Fruit fly (Drosophila melanogaster) whole organism, embryonic: ENCODE measurements around the gene CG17224.

Source experiments
- CG10431 ChIP-seq: fragments of 200-800 bp; sonication (Bioruptor generic); optimal IDR thresholded peaks from 3 replicates; lab custom pipeline; 2018; ENCODE audit warnings: missing biosample characterization, mild to moderate bottlenecking, missing genetic modification characterization
- CG10959 ChIP-seq: fragments of 200-800 bp; sonication (Bioruptor generic); IDR thresholded peaks from 2 replicates; pipeline ENCODE4 v1.3.6; 2022; ENCODE audit warnings: missing biosample characterization, missing genetic modification characterization
- CG11723 ChIP-seq: fragments of 200-800 bp; sonication (Bioruptor generic); optimal IDR thresholded peaks from 2 replicates; lab custom pipeline; 2017; ENCODE audit warnings: missing biosample characterization, mild to moderate bottlenecking, missing genetic modification characterization
- CG12236 ChIP-seq: fragments of 200-800 bp; sonication (Bioruptor generic); optimal IDR thresholded peaks from 2 replicates; lab custom pipeline; 2016; ENCODE audit warnings: missing biosample characterization, missing genetic modification characterization
- CG13624 ChIP-seq: fragments of 200-800 bp; sonication (Bioruptor generic); optimal IDR thresholded peaks from 2 replicates; lab custom pipeline; 2016; ENCODE audit warnings: missing biosample characterization, missing genetic modification characterization
- CG14710 ChIP-seq: fragments of 200-800 bp; sonication (Bioruptor generic); optimal IDR thresholded peaks from 3 replicates; lab custom pipeline; 2019; ENCODE audit warnings: missing biosample characterization, mild to moderate bottlenecking, missing genetic modification characterization, moderate library complexity
- CG16779 ChIP-seq: fragments of 200-800 bp; sonication (Bioruptor generic); IDR thresholded peaks from 2 replicates; pipeline ENCODE4 v1.3.6; 2022; ENCODE audit warnings: missing biosample characterization, missing genetic modification characterization
- CG18599 ChIP-seq: fragments of 200-800 bp; sonication (Bioruptor generic); optimal IDR thresholded peaks from 3 replicates; lab custom pipeline; 2017; ENCODE audit warnings: missing biosample characterization, missing genetic modification characterization, mild to moderate bottlenecking, moderate library complexity, missing genetic modification reagents
- CG2116 ChIP-seq: fragments of 200-800 bp; sonication (Bioruptor generic); optimal IDR thresholded peaks from 3 replicates; lab custom pipeline; 2018; ENCODE audit warnings: missing biosample characterization, mild to moderate bottlenecking, missing genetic modification characterization
- CG2129 ChIP-seq: fragments of 200-800 bp; sonication (Bioruptor generic); IDR thresholded peaks from 2 replicates; pipeline ENCODE4 v1.3.6; 2022; ENCODE audit warnings: missing biosample characterization, missing genetic modification characterization; ENCODE audit not compliant: partially characterized antibody
- CG30431 ChIP-seq: fragments of 200-800 bp; sonication (Bioruptor generic); optimal IDR thresholded peaks from 2 replicates; lab custom pipeline; 2017; ENCODE audit warnings: missing biosample characterization, missing genetic modification characterization
- CG3995 ChIP-seq: fragments of 200-800 bp; sonication (Bioruptor generic); optimal IDR thresholded peaks from 3 replicates; lab custom pipeline; 2016; ENCODE audit warnings: missing biosample characterization, missing genetic modification characterization
- CG4360 ChIP-seq: fragments of 200-800 bp; sonication (Bioruptor generic); IDR thresholded peaks from 2 replicates; pipeline ENCODE4 v1.3.6; 2022; ENCODE audit warnings: missing biosample characterization, missing genetic modification characterization
- CG6683 ChIP-seq: fragments of 200-800 bp; sonication (Bioruptor generic); optimal IDR thresholded peaks from 2 replicates; lab custom pipeline; 2017; ENCODE audit warnings: missing biosample characterization, mild to moderate bottlenecking, missing genetic modification characterization, missing genetic modification reagents
- CG9215 ChIP-seq: fragments of 200-800 bp; sonication (Bioruptor generic); IDR thresholded peaks from 2 replicates; pipeline ENCODE4 v1.3.6; 2022; ENCODE audit warnings: missing biosample characterization, missing genetic modification characterization
- CG9797 ChIP-seq: fragments of 200-800 bp; sonication (Bioruptor generic); optimal IDR thresholded peaks from 3 replicates; lab custom pipeline; 2018; ENCODE audit warnings: missing biosample characterization, mild to moderate bottlenecking, missing genetic modification characterization
- Chrac-16 ChIP-seq: fragments of 200-800 bp; sonication (Bioruptor generic); optimal IDR thresholded peaks from 3 replicates; lab custom pipeline; 2016; ENCODE audit warnings: missing biosample characterization, missing genetic modification characterization
- CrebB ChIP-seq: fragments of 200-800 bp; sonication (Bioruptor generic); optimal IDR thresholded peaks from 3 replicates; lab custom pipeline; 2018; ENCODE audit warnings: missing biosample characterization, mild to moderate bottlenecking, missing genetic modification characterization
- Dbx ChIP-seq: fragments of 200-800 bp; sonication (Bioruptor generic); IDR thresholded peaks from 3 replicates; pipeline ENCODE4 v1.3.6; 2022; ENCODE audit warnings: missing biosample characterization, missing genetic modification characterization
- Eip74EF ChIP-seq, 2 experiments: fragments of 200-800 bp in 1 of 2; fragments of >200 bp in 1 of 2; sonication (Bioruptor generic) in 1 of 2; optimal IDR thresholded peaks; 2 replicates each; lab custom pipeline; 2017 to 2019; ENCODE audit warnings: missing biosample characterization in 2 of 2, missing genetic modification characterization in 2 of 2, mild to moderate bottlenecking in 1 of 2, moderate library complexity in 1 of 2
- Fer2 ChIP-seq: fragments of 200-800 bp; sonication (Bioruptor generic); optimal IDR thresholded peaks from 2 replicates; lab custom pipeline; 2018; ENCODE audit warnings: missing biosample characterization, mild to moderate bottlenecking, missing genetic modification characterization, moderate library complexity
- Hr51 ChIP-seq, 2 experiments: fragments of 200-800 bp; sonication (Bioruptor generic); optimal IDR thresholded peaks; 2 replicates in 1 of 2; 3 replicates in 1 of 2; lab custom pipeline; 2016 to 2018; ENCODE audit warnings: missing biosample characterization in 2 of 2, missing genetic modification characterization in 2 of 2, mild to moderate bottlenecking in 1 of 2, moderate library complexity in 1 of 2
- Jarid2 ChIP-seq: fragments of 200-800 bp; sonication (Bioruptor generic); optimal IDR thresholded peaks from 3 replicates; lab custom pipeline; 2017; ENCODE audit warnings: mild to moderate bottlenecking, missing biosample characterization, missing genetic modification reagents, missing genetic modification characterization
- MTF-1 ChIP-seq: fragments of 200-800 bp; sonication (Bioruptor generic); optimal IDR thresholded peaks from 2 replicates; lab custom pipeline; 2018; ENCODE audit warnings: missing biosample characterization, mild to moderate bottlenecking, missing genetic modification characterization, borderline replicate concordance
- Med ChIP-seq: fragments of 200-800 bp; sonication (Bioruptor generic); peaks from one replicate; lab custom pipeline; 2016; ENCODE audit warnings: missing biosample characterization, missing genetic modification characterization, mild to moderate bottlenecking, inconsistent platforms, moderate library complexity
- Mrtf ChIP-seq: fragments of 200-800 bp; sonication (Bioruptor generic); IDR thresholded peaks from 3 replicates; pipeline ENCODE4 v1.3.6; 2022; ENCODE audit warnings: missing biosample characterization, missing genetic modification characterization
- Neu2 ChIP-seq: fragments of 200-800 bp; sonication (Bioruptor generic); optimal IDR thresholded peaks from 3 replicates; lab custom pipeline; 2016; ENCODE audit warnings: missing biosample characterization, missing genetic modification characterization, borderline replicate concordance
- Taf1 ChIP-seq: fragments of 200-800 bp; sonication (Bioruptor generic); IDR thresholded peaks from 2 replicates; pipeline ENCODE4 v1.3.6; 2022; ENCODE audit warnings: missing biosample characterization, missing genetic modification characterization
- Vsx1 ChIP-seq: fragments of 200-800 bp; sonication (Bioruptor generic); optimal IDR thresholded peaks from 2 replicates; lab custom pipeline; 2017; ENCODE audit warnings: missing biosample characterization, mild to moderate bottlenecking, missing genetic modification characterization, missing genetic modification reagents
- bbx ChIP-seq: fragments of 200-800 bp; sonication (Bioruptor generic); IDR thresholded peaks from 2 replicates; pipeline ENCODE4 v1.3.6; 2022; ENCODE audit warnings: missing biosample characterization, missing genetic modification characterization; ENCODE audit not compliant: partially characterized antibody
- cas ChIP-seq: fragments of 200-800 bp; sonication (Bioruptor generic); IDR thresholded peaks from 2 replicates; pipeline ENCODE4 v1.3.6; 2022; ENCODE audit warnings: missing biosample characterization, missing genetic modification characterization
- caup ChIP-seq: fragments of 200-800 bp; sonication (Bioruptor generic); optimal IDR thresholded peaks from 3 replicates; lab custom pipeline; 2017; ENCODE audit warnings: missing biosample characterization, mild to moderate bottlenecking, missing genetic modification characterization, moderate library complexity; ENCODE audit not compliant: severe bottlenecking
- dimm ChIP-seq: fragments of 200-800 bp; sonication (Bioruptor generic); IDR thresholded peaks from 2 replicates; pipeline ENCODE4 v1.3.6; 2022; ENCODE audit warnings: missing biosample characterization, missing genetic modification characterization
- dysf ChIP-seq: fragments of 200-800 bp; sonication (Bioruptor generic); IDR thresholded peaks from 3 replicates; pipeline ENCODE4 v1.3.6; 2022; ENCODE audit warnings: missing biosample characterization, missing genetic modification characterization
- ems ChIP-seq: fragments of 200-800 bp; sonication (Bioruptor generic); optimal IDR thresholded peaks from 3 replicates; lab custom pipeline; 2016; ENCODE audit warnings: missing biosample characterization, missing genetic modification characterization
- fd3F ChIP-seq: fragments of 200-800 bp; sonication (Bioruptor generic); optimal IDR thresholded peaks from 2 replicates; lab custom pipeline; 2018; ENCODE audit warnings: missing biosample characterization, mild to moderate bottlenecking, missing genetic modification characterization, moderate library complexity
- gsb ChIP-seq: fragments of 200-800 bp; sonication (Bioruptor generic); IDR thresholded peaks from 2 replicates; pipeline ENCODE4 v1.3.6; 2022; ENCODE audit warnings: missing biosample characterization, missing genetic modification characterization
- hth ChIP-seq: fragments of >200 bp; optimal IDR thresholded peaks from 2 replicates; lab custom pipeline; 2017; ENCODE audit warnings: inconsistent platforms
- jigr1 ChIP-seq: fragments of 200-800 bp; sonication (Bioruptor generic); IDR thresholded peaks from 3 replicates; pipeline ENCODE4 v1.3.6; 2022; ENCODE audit warnings: missing biosample characterization, missing genetic modification characterization
- klu ChIP-seq: fragments of 200-800 bp; sonication (Bioruptor generic); IDR thresholded peaks from 2 replicates; pipeline ENCODE4 v1.3.6; 2022; ENCODE audit warnings: missing biosample characterization, missing genetic modification characterization
- kni ChIP-seq: fragments of 200-800 bp; sonication (Bioruptor generic); optimal IDR thresholded peaks from 3 replicates; lab custom pipeline; 2017; ENCODE audit warnings: mild to moderate bottlenecking, missing biosample characterization, missing genetic modification reagents, missing genetic modification characterization
- mirr ChIP-seq: fragments of 200-800 bp; sonication (Bioruptor generic); optimal IDR thresholded peaks from 3 replicates; lab custom pipeline; 2018; ENCODE audit warnings: missing biosample characterization, mild to moderate bottlenecking, missing genetic modification characterization
- nmo ChIP-seq: fragments of 200-800 bp; sonication (Bioruptor generic); optimal IDR thresholded peaks from 2 replicates; lab custom pipeline; 2018; ENCODE audit warnings: missing biosample characterization, mild to moderate bottlenecking, missing genetic modification characterization, moderate library complexity
- repo ChIP-seq: fragments of 200-800 bp; sonication (Bioruptor generic); optimal IDR thresholded peaks from 2 replicates; lab custom pipeline; 2016; ENCODE audit warnings: missing biosample characterization, missing genetic modification characterization
- scrt ChIP-seq: fragments of 200-800 bp; sonication (Bioruptor generic); optimal IDR thresholded peaks from 2 replicates; lab custom pipeline; 2018; ENCODE audit warnings: missing biosample characterization, mild to moderate bottlenecking, missing genetic modification characterization, moderate library complexity
- sens ChIP-seq: fragments of 200-800 bp; sonication (Bioruptor generic); peaks from one replicate; lab custom pipeline; 2016; ENCODE audit warnings: missing biosample characterization, missing genetic modification characterization
- seq ChIP-seq: fragments of 200-800 bp; sonication (Bioruptor generic); IDR thresholded peaks from 2 replicates; pipeline ENCODE4 v1.3.6; 2022; ENCODE audit warnings: missing biosample characterization, missing genetic modification characterization
- tap ChIP-seq: fragments of 200-800 bp; optimal IDR thresholded peaks from 3 replicates; lab custom pipeline; 2019; ENCODE audit warnings: missing biosample characterization, mild to moderate bottlenecking, missing genetic modification characterization, moderate library complexity
- vnd ChIP-seq: fragments of 200-800 bp; sonication (Bioruptor generic); IDR thresholded peaks from 3 replicates; pipeline ENCODE4 v1.3.6; 2022; ENCODE audit warnings: missing biosample characterization, missing genetic modification characterization; ENCODE audit not compliant: partially characterized antibody

The CG17224 gene

dm6 chr2L:3057951-3058771 lies 40.1 kb upstream of the CG17224 start (continued):
- TF ChIP-seq gsb = no peak
- no peak for TF ChIP-seq CG4360 (GFP tag; lab: Robert Waterston, UW)
- TF ChIP-seq CrebB (tag; lab: Kevin White, UChicago) = no peak
- TF ChIP-seq CG12236 (GFP tag; lab: Kevin White, UChicago) = no peak
- TF ChIP-seq Neu2 (GFP tag; lab: Kevin White, UChicago) = no peak
- TF ChIP-seq sens (GFP tag; lab: Kevin White, UChicago) = peak; percentile 69
- TF ChIP-seq CG6683 (GFP tag; lab: Kevin White, UChicago) = no peak
- no peak for TF ChIP-seq CG2129 (GFP tag; lab: Robert Waterston, UW)
- TF ChIP-seq jigr1 (GFP tag; lab: Robert Waterston, UW) = no peak
- TF ChIP-seq Fer2 = no peak
- peak; percentile 32 for TF ChIP-seq caup
- no peak for TF ChIP-seq CG10959 (GFP tag; lab: Robert Waterston, UW)
- TF ChIP-seq scrt (GFP tag; lab: Kevin White, UChicago) = no peak
- TF ChIP-seq dysf (GFP tag; lab: Robert Waterston, UW) = no peak
- no peak for TF ChIP-seq CG9797 (GFP tag; lab: Kevin White, UChicago)
- TF ChIP-seq Dbx = no peak
- TF ChIP-seq repo (GFP tag; lab: Kevin White, UChicago) = no peak
- no peak for TF ChIP-seq ems (GFP tag; lab: Kevin White, UChicago)
- TF ChIP-seq kni (GFP tag; lab: Kevin White, UChicago) = peak; percentile 58
- no peak for TF ChIP-seq CG2116 (GFP tag; lab: Kevin White, UChicago)
- no peak for TF ChIP-seq tap (tag; lab: Kevin White, UChicago)
- TF ChIP-seq Jarid2 (GFP tag; lab: Kevin White, UChicago) = no peak
- no peak for TF ChIP-seq CG16779 (GFP tag; lab: Robert Waterston, UW)
- TF ChIP-seq hth (lab: Kevin White, UChicago) = no peak
- TF ChIP-seq CG14710 (tag; lab: Kevin White, UChicago) = no peak
- no peak for TF ChIP-seq cas
- no peak for TF ChIP-seq CG3995 (GFP tag; lab: Kevin White, UChicago)
- TF ChIP-seq CG11723 = no peak
- TF ChIP-seq klu (GFP tag; lab: Robert Waterston, UW) = no peak
- no peak for TF ChIP-seq bbx (GFP tag; lab: Robert Waterston, UW)
- TF ChIP-seq Chrac-16 (GFP tag; lab: Kevin White, UChicago) = no peak
- no peak for TF ChIP-seq Mrtf (GFP tag; lab: Robert Waterston, UW)
- TF ChIP-seq nmo = no peak
- TF ChIP-seq MTF-1 (GFP tag; lab: Kevin White, UChicago) = no peak
- no peak for TF ChIP-seq fd3F (GFP tag; lab: Kevin White, UChicago)
- no peak for TF ChIP-seq CG30431 (GFP tag; lab: Kevin White, UChicago)
- 0 out of 3 replicates have a peak, but pooled peaks have one; percentile 19 for TF ChIP-seq vnd (GFP tag; lab: Robert Waterston, UW)
- TF ChIP-seq Med (GFP tag; lab: Kevin White, UChicago) = peak; percentile 58
- TF ChIP-seq dimm (GFP tag; lab: Robert Waterston, UW) = no peak
- peak in 1 of 2 experiments; percentile 50 for TF ChIP-seq Eip74EF (GFP tag; optimal IDR thresholded peaks at IDR 0.05; lab: Kevin White, UChicago)
- no peak for TF ChIP-seq seq (GFP tag; lab: Robert Waterston, UW)
- TF ChIP-seq Hr51 (GFP tag; optimal IDR thresholded peaks at IDR 0.05; lab: Kevin White, UChicago) = no peak
- TF ChIP-seq CG9215 (GFP tag; lab: Robert Waterston, UW) = no peak
- TF ChIP-seq mirr = peak; percentile 94
- peak; percentile 59 for TF ChIP-seq CG18599 (GFP tag; lab: Kevin White, UChicago)
- no peak for TF ChIP-seq Taf1 (GFP tag; lab: Robert Waterston, UW)
- no peak for TF ChIP-seq CG13624 (GFP tag; lab: Kevin White, UChicago)
- no peak for TF ChIP-seq CG10431 (GFP tag; lab: Kevin White, UChicago)
- TF ChIP-seq Vsx1 (GFP tag; lab: Kevin White, UChicago) = peak; percentile 98
